Fruit fly (Drosophila melanogaster) whole organism: ENCODE results near the gene CG14383.

ENCODE experiments used
- CG8478 ChIP-seq: fragments of >200 bp; optimal IDR thresholded peaks from 2 replicates; lab custom pipeline; 2018; ENCODE audit warnings: inconsistent platforms
- pan ChIP-seq: fragments of >200 bp; optimal IDR thresholded peaks from 2 replicates; lab custom pipeline; 2017
- psq ChIP-seq: fragments of >200 bp; optimal IDR thresholded peaks from 2 replicates; lab custom pipeline; 2017
- usp ChIP-seq: fragments of >200 bp; optimal IDR thresholded peaks from 2 replicates; lab custom pipeline; 2017; ENCODE audit warnings: missing biosample characterization, missing genetic modification characterization, mixed read lengths

DNA sequence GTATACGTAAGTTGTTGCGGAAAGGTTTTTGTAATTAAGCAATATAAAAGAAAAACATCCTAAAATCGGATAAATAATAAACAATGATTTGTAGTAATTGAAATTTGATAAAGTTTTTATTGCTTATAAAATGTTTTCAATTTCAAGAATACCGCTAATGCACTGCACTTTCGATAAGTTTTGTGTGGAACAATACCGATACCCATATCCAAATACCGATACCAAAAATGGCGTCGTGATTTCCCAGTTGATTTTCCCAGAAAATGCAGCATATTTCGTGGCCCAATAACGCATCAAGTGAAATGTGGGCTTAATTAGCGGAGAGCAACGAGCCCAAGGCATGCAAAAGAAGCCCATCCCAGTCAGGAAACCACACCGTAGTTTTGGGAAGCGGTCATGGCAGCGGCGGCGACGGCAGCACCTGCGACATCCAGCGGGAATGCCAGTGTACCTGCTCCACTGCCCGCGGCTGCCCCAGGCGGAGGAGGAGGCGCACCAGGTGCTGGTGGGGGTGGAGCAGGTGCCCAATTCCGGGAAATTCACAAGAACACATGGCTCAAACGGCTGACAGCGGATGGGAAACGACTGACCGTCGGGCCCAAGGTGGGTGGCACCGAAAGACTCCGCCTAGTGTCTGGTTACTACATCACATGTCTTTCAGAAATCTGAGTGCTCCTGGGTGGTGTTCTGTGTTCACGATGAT is 2.3 kb downstream of the CG14383 start, which contains the start of gene CG31342:
- TF ChIP-seq psq (lab: Kevin White, UChicago) (no peak), CG8478 (lab: Kevin White, UChicago) (no peak), usp (no peak), pan (no peak)
